Fruit fly (Drosophila melanogaster): ENCODE data around the gene CG3308.

DNA sequence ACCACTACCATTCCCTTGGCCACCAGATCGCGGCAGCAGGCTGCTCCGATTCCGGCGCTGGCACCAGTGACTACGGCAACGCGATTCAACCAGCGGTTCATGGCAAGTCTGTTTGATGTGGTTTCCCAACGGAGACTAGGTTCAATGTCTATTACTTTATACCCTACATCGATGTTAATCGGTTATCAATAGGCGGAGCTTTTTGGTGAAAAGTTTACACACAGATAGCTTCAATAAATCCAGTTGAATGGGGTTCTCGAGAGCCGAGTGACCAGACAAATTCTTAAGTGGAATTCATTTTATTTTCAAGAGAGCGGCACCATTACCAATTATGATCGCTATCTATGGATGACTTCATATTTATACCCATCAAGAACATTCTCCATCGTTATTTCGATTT, 2.5 kb upstream of the CG3308 start, which contains the start of gene CG3301:
- no peak for TF ChIP-seq fd85E (GFP tag; optimal IDR thresholded peaks at IDR 0.05)
- no peak for TF ChIP-seq achi (GFP tag; optimal IDR thresholded peaks at IDR 0.05)
- no peak for TF ChIP-seq CG6854 (GFP tag; optimal IDR thresholded peaks at IDR 0.05)
- no peak for TF ChIP-seq CG7368 (GFP tag; optimal IDR thresholded peaks at IDR 0.05)
- no peak for TF ChIP-seq CG3919 (GFP tag; optimal IDR thresholded peaks at IDR 0.05)
- no peak for TF ChIP-seq esn (GFP tag; optimal IDR thresholded peaks at IDR 0.05)
- TF ChIP-seq CG32006 (GFP tag; optimal IDR thresholded peaks at IDR 0.05), result no peak
- no peak for TF ChIP-seq lz (GFP tag; optimal IDR thresholded peaks at IDR 0.05)
- TF ChIP-seq net (GFP tag; optimal IDR thresholded peaks at IDR 0.05), result no peak
- no peak for TF ChIP-seq dac (GFP tag; optimal IDR thresholded peaks at IDR 0.05)
- TF ChIP-seq cyc (GFP tag; optimal IDR thresholded peaks at IDR 0.05), result no peak
